Worm (Caenorhabditis elegans): ENCODE measurements around the gene rpi-1.
"Not testable (repeated sequence)": the region's sequence is repeated elsewhere in the genome, so short reads cannot be mapped to it uniquely, and the experiment has no call there.

rpi-1 gene

DNA sequence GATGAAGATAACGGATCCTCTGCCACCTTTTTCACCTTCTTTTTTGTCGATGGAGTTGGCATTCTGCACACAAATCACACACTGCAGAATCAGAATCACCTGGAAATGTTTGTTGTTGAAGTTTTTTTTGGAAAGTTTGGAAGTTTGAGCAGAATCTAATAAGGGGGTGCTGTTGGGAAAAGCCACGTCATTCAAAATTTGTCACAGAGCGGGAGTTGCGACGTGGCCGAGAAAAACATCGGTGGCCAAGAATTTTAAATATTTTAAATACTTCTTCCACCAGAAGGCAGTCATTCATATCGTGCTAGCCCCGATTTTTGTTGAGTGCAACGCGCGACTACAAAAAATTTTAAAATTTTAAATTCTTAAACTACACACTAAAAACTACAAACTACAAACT lies at the start of gene rpi-1:
Gene rpi-1, minus strand, starts transcription at position 101 of the 400 bp plus-strand sequence.
- TF ChIP-seq W03F9.2 (tag; optimal IDR thresholded peaks at IDR 0.05): no peak
- TF ChIP-seq dao-5 (tag; optimal IDR thresholded peaks at IDR 0.05): no peak
- TF ChIP-seq him-1 (tag; optimal IDR thresholded peaks at IDR 0.05): no peak

DNA sequence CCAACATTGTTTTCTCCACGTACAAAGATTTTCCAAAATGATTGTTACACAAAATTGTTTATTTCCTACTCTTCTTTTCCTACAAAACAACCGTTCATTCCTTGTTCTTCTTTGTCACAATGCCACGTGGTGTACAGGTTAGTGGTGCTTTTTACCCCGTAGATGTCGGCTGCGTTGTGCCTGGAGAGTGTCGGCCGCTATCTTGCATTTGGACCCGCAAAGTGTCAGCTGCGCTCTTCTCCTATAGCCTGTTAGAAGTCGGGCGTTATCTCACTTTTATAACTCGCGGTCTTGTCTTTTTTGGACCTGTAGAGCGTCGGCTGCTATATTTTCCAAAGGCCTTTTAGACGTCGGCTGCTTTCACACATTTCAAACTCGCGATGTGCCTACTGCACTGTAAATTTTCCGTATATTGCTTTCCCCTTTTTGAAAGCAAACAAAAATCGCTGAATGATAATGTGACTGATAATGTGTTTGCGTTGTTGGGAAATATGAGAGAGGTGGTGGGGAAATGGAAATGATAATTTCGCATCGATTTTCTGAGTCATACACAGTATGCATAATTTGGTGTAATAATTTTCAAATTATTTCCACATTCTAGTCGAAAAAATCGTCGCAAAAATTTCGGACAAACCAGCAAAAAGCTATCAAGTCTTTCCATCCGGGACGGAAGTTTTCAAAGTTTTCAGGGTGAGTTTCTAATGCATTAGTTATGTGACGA lies 48.6 kb upstream of the rpi-1 start, which contains the start of gene F01D5.8:
Gene F01D5.8, plus strand, starts transcription at position 51 of the 721 bp plus-strand sequence.
- no peak for TF ChIP-seq W03F9.2 (tag; optimal IDR thresholded peaks at IDR 0.05)
- TF ChIP-seq dao-5 (tag; optimal IDR thresholded peaks at IDR 0.05): no peak
- TF ChIP-seq him-1 (tag; optimal IDR thresholded peaks at IDR 0.05): no peak

- TF ChIP-seq W03F9.2 (tag; optimal IDR thresholded peaks at IDR 0.05) (no peak), dao-5 (tag; optimal IDR thresholded peaks at IDR 0.05) (no peak), him-1 (tag; optimal IDR thresholded peaks at IDR 0.05) (no peak)
Measured at ce11 chrII:14008359-14008758, 46.1 kb upstream of the rpi-1 start, which contains the start of gene F01D5.7. F01D5.7 (plus strand) TSS chrII:14008659.

DNA sequence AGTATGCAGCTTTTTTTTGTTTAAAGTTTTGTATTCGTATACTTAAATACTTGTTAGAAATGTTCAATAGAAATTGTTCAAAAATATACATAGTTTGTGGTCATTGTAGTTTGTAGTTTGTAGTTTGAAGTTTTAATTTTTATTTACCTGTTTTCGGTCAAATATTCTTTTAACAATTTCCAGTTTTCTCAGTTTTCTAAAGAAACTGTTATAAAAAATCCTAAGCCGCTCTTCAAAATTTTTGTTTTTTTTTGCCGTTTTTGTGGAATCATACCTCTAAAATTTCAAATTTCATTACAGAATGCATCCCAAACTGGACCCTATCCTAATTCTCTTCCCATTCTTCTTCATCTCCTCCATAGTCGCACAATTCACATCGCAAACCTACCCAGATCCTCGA lies 44.0 kb upstream of the rpi-1 start, which contains the start of gene F01D5.6:
Gene F01D5.6, plus strand, starts transcription at position 301 of the 400 bp plus-strand sequence.
- TF ChIP-seq him-1 (tag; optimal IDR thresholded peaks at IDR 0.05): no peak
- no peak for TF ChIP-seq W03F9.2 (tag; optimal IDR thresholded peaks at IDR 0.05)
- TF ChIP-seq dao-5 (tag; optimal IDR thresholded peaks at IDR 0.05): no peak

- TF ChIP-seq W03F9.2 (tag; optimal IDR thresholded peaks at IDR 0.05) (no peak), dao-5 (tag; optimal IDR thresholded peaks at IDR 0.05) (no peak), him-1 (tag; optimal IDR thresholded peaks at IDR 0.05) (no peak)
Measured at ce11 chrII:14005183-14005582, 43.0 kb upstream of the rpi-1 start.

DNA sequence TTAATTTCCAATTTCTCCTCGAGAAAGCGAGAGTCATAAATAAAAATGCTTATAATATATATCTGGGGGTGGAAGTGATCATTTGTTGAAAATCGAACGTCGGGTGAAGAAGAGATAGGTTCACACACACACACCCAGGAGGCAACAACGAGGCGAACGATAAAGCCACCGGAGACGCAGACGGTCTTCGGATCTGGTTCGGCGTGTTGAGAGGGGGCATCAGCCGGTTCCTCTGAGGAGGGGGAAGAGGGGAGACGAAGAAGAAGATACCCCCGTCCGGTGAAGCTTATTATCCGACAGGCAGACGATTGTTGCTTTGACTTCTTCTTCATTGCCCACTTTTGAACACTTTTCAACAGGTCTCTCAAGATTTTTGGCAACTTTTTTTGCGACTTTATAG lies 42.6 kb upstream of the rpi-1 start:
- no peak for TF ChIP-seq W03F9.2 (tag; optimal IDR thresholded peaks at IDR 0.05)
- no peak for TF ChIP-seq him-1 (tag; optimal IDR thresholded peaks at IDR 0.05)
- TF ChIP-seq dao-5 (tag; optimal IDR thresholded peaks at IDR 0.05): no peak

DNA sequence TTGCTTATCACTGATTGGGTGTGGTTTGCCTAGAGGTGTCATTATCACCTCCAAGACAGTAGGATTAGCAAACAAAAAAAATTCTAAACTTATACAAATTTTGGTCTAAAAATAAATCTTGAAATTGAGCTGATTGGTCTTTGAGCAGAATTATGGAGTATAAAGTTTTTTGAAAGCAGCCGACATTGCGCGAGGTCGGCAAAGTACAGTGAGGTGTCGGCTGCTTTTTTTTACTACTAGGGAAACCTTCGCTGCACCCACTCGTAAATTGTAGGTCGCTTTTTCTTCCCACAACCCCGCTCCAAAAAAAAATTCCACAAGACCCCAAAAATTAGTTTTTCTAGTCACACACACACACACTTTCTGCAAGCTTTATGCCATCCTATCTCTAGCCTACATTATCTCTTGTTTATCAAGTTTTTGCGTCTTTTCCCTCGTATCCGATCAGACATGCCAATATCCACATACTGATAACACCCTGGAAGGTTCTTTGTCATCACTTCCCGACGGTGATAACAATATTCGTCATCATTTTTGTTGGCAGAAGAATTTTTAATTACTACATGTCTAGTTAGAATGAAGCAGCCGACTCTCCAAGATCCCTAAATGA lies 41.7 kb upstream of the rpi-1 start:
- TF ChIP-seq dao-5 (tag; optimal IDR thresholded peaks at IDR 0.05) (no peak), him-1 (tag; optimal IDR thresholded peaks at IDR 0.05) (no peak)

- no peak for TF ChIP-seq him-1 (tag; optimal IDR thresholded peaks at IDR 0.05)
- no peak for TF ChIP-seq W03F9.2 (tag; optimal IDR thresholded peaks at IDR 0.05)
- TF ChIP-seq dao-5 (tag; optimal IDR thresholded peaks at IDR 0.05): no peak
Measured at ce11 chrII:14002200-14002599, 40.0 kb upstream of the rpi-1 start, which contains the start of gene F01D5.5. F01D5.5 (minus strand) TSS chrII:14002300.

ce11 chrII:14000044-14000443 lies 37.8 kb upstream of the rpi-1 start, which contains the start of gene F01D5.3:
F01D5.3 (minus strand) TSS chrII:14000144.
- not testable (repeated sequence) for TF ChIP-seq him-1, W03F9.2, dao-5 (tag; optimal IDR thresholded peaks at IDR 0.05)

ce11 chrII:13998964-13999363 lies 36.7 kb upstream of the rpi-1 start, which contains the start of gene F01D5.2:
F01D5.2 (minus strand) TSS chrII:13999064.
- TF ChIP-seq him-1 (tag; optimal IDR thresholded peaks at IDR 0.05) (no peak), W03F9.2 (tag; optimal IDR thresholded peaks at IDR 0.05) (no peak), dao-5 (tag; optimal IDR thresholded peaks at IDR 0.05) (no peak)

DNA sequence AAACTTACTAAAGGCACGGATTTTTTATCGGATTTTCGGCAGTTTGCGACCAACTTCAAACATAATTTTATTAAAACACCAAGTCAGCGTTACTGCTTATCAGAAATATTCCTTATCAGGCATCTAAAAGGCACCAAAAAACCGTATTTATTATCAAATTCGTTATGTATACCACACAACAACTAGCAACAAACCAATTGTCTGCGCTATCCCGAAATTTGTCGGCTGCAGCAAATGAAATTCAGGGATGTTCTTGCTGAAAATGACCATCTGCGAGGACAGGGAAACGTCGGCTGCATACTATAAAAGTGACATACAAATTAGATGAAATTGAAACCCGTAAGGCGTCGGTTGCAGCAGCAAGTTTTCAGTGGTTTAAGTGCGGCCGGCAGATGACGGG lies 35.8 kb upstream of the rpi-1 start:
- TF ChIP-seq dao-5 (tag; optimal IDR thresholded peaks at IDR 0.05): no peak
- TF ChIP-seq him-1 (tag; optimal IDR thresholded peaks at IDR 0.05): no peak
- TF ChIP-seq W03F9.2 (tag; optimal IDR thresholded peaks at IDR 0.05): no peak

DNA sequence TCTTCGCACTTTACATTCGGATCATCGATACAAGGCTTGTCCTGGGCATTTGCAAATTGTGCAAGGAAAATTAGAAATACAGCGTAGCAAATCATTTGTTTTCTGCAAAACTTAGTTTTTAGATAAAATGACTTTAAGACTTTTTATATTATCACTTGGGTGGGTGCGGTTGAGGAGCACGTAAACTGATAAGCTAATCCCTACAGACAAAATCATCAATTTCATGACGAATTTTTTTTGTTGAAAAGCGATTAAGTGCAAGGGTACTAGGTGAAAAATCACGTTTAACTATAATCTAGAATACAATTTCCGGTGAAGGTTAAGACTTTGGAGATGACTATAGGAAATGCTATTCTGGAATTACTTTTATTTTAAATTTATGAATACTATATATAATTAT lies 35.3 kb upstream of the rpi-1 start, which contains the start of gene F01D5.1:
Gene F01D5.1, minus strand, starts transcription at position 105 of the 400 bp plus-strand sequence.
- TF ChIP-seq W03F9.2 (tag; optimal IDR thresholded peaks at IDR 0.05): no peak
- no peak for TF ChIP-seq him-1 (tag; optimal IDR thresholded peaks at IDR 0.05)
- no peak for TF ChIP-seq dao-5 (tag; optimal IDR thresholded peaks at IDR 0.05)

- TF ChIP-seq him-1 (tag; optimal IDR thresholded peaks at IDR 0.05) (no peak), dao-5 (tag; optimal IDR thresholded peaks at IDR 0.05) (no peak), W03F9.2 (tag; optimal IDR thresholded peaks at IDR 0.05) (no peak)
Measured at ce11 chrII:13994934-13995333, 32.7 kb upstream of the rpi-1 start, which contains the start of gene Y39G8B.7. Y39G8B.7 (minus strand) TSS chrII:13995034.

ce11 chrII:13991741-13992140 lies 29.5 kb upstream of the rpi-1 start, which contains the start of gene Y39G8B.5:
Y39G8B.5 (minus strand) TSS chrII:13991841.
- TF ChIP-seq W03F9.2 (tag; optimal IDR thresholded peaks at IDR 0.05) (no peak), him-1 (tag; optimal IDR thresholded peaks at IDR 0.05) (no peak), dao-5 (tag; optimal IDR thresholded peaks at IDR 0.05) (no peak)

All from whole organism, L4/young adult.